Worm (Caenorhabditis elegans): ENCODE measurements around the gene lips-10.

- TF ChIP-seq W03F9.2 (tag; optimal IDR thresholded peaks at IDR 0.05), result no peak
- no peak for TF ChIP-seq him-1 (tag; optimal IDR thresholded peaks at IDR 0.05)
Measured at ce11 chrII:8456681-8457389, 17.9 kb downstream of the lips-10 start.

Measured in whole organism, L4/young adult.